Worm (Caenorhabditis elegans): Measurements from ENCODE around the gene Y73B6BL.12.

The Y73B6BL.12 gene

DNA sequence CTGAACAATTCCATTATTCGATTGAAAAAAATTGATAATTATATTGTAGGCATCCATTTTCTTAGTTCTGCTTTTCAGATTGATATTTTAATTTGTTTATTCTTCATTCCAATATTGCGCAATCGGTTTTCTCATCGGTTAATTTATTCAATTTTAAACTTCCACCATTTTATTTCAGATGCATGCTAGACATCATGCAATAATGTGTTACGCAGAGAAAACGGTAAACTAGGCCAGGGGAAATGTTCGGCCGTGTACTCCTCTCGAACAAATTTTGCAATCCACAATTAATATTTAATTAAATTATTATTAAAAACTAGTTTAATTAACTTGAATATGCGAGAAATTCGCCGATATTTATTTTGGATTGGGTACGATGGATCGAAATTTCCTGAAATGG is 4.4 kb upstream of the Y73B6BL.12 start, which contains the start of gene Y73B6BL.29 (continued):
- TF ChIP-seq unc-62 (GFP tag; optimal IDR thresholded peaks at IDR 0.05 in 1 of 2) (no peak), unc-62 (tag; optimal IDR thresholded peaks at IDR 0.05) (no peak), ceh-62 (tag; optimal IDR thresholded peaks at IDR 0.05) (no peak), zfp-2 (tag; optimal IDR thresholded peaks at IDR 0.05) (peak; percentile 88), unc-39 (tag; optimal IDR thresholded peaks at IDR 0.05) (no peak), lir-3 (tag; optimal IDR thresholded peaks at IDR 0.05) (peak; percentile 35), lin-13 (GFP tag; optimal IDR thresholded peaks at IDR 0.05) (peak; percentile 35), egl-43 (GFP tag; IDR thresholded peaks at IDR 0.05) (no peak), pqm-1 (tag; optimal IDR thresholded peaks at IDR 0.05) (no peak), daf-16 (GFP tag; optimal IDR thresholded peaks at IDR 0.05) (peak; percentile 39 to 68), daf-16 (tag; optimal IDR thresholded peaks at IDR 0.05) (peak; percentile 45)

ce11 chrIV:6320267-6320977 is 3.2 kb upstream of the Y73B6BL.12 start:
- 0 out of 2 replicates have a peak, but pooled peaks have one; percentile 34 for TF ChIP-seq T26A8.4 (GFP tag; IDR thresholded peaks at IDR 0.05)
- TF ChIP-seq snpc-1.2 (GFP tag; IDR thresholded peaks at IDR 0.05) = peak; percentile 66
- 0 out of 2 replicates have a peak, but pooled peaks have one; percentile 51 for TF ChIP-seq arid-1 (GFP tag; conservative IDR thresholded peaks at IDR 0.05)
- 0 out of 2 replicates have a peak, but pooled peaks have one; percentile 3 for TF ChIP-seq ZK337.2 (GFP tag; IDR thresholded peaks at IDR 0.05)
- TF ChIP-seq php-3 (GFP tag; IDR thresholded peaks at IDR 0.05) = 0 out of 2 replicates have a peak, but pooled peaks have one; percentile 16
- TF ChIP-seq lin-38 (GFP tag; IDR thresholded peaks at IDR 0.05) = peak; percentile 40
- TF ChIP-seq mdt-29 (GFP tag; IDR thresholded peaks at IDR 0.05) = 0 out of 2 replicates have a peak, but pooled peaks have one; percentile 24
- TF ChIP-seq dmd-8 (GFP tag; IDR thresholded peaks at IDR 0.05) = 0 out of 2 replicates have a peak, but pooled peaks have one; percentile 17

DNA sequence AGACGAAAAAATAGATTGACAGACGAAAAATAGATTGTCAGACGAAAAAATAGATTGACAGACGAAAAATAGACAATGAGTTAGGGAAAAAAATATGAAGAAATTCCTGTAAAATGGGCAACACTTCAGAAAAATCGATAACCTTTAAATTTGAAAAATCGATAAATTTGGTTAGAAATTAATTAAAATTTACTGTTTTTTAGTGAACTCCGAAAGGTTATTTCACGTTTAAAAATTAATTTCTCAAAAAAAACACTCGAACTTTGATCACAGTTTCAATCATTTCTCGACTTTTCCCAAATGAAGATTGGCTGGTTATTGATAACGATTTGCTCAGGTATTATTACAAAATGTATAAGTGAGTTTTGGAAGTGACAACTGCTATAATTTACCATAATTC is 9.8 kb downstream of the Y73B6BL.12 start, which contains the start of gene csp-2:
TSS of gene csp-2 (plus strand) at position 301 of the 400 bp plus-strand sequence.
- no peak for TF ChIP-seq lin-15B (tag; optimal IDR thresholded peaks at IDR 0.05)
- TF ChIP-seq ceh-28 (tag; optimal IDR thresholded peaks at IDR 0.05) = peak; percentile 23

ce11 chrIV:6303642-6304041 is 13.6 kb downstream of the Y73B6BL.12 start, which contains the start of gene srv-25:
Gene srv-25 (minus strand): TSS chrIV:6303742.
- TF ChIP-seq dpl-1 (GFP tag; optimal IDR thresholded peaks at IDR 0.05) (no peak), zip-2 (tag; optimal IDR thresholded peaks at IDR 0.05) (no peak)

ce11 chrIV:6301764-6302163 is 15.5 kb downstream of the Y73B6BL.12 start, which contains the start of gene srv-26:
Gene srv-26 (minus strand): TSS chrIV:6301864.
- TF ChIP-seq lsy-2 (tag; optimal IDR thresholded peaks at IDR 0.05) (no peak), snpc-1.2 (GFP tag; IDR thresholded peaks at IDR 0.05) (no peak), ceh-20 (GFP tag; IDR thresholded peaks at IDR 0.05) (no peak), ztf-7 (tag; optimal IDR thresholded peaks at IDR 0.05) (no peak), ama-1 (optimal IDR thresholded peaks at IDR 0.05) (no peak), gei-8 (GFP tag; optimal IDR thresholded peaks at IDR 0.05) (no peak), lin-13 (GFP tag; optimal IDR thresholded peaks at IDR 0.05) (no peak), nhr-77 (tag; optimal IDR thresholded peaks at IDR 0.05) (no peak), pha-4 (GFP tag; IDR thresholded peaks at IDR 0.05) (no peak), pha-4 (tag; optimal IDR thresholded peaks at IDR 0.05) (no peak), D1046.2 (GFP tag; IDR thresholded peaks at IDR 0.05) (no peak), zag-1 (tag; optimal IDR thresholded peaks at IDR 0.05) (no peak), nhr-6 (tag; optimal IDR thresholded peaks at IDR 0.05) (no peak), T26A8.4 (GFP tag; IDR thresholded peaks at IDR 0.05) (no peak), aly-2 (tag; optimal IDR thresholded peaks at IDR 0.05) (no peak), cey-2 (tag; optimal IDR thresholded peaks at IDR 0.05; ENCODE audit: borderline replicate concordance, insufficient read depth) (no peak), fos-1 (tag; optimal IDR thresholded peaks at IDR 0.05) (no peak)
